Worm (Caenorhabditis elegans) whole organism, L1 larva: Measurements from ENCODE around the gene D1046.18.

Experiments used
- Y116A8C.19 ChIP-seq: sonication (generic microtip); optimal IDR thresholded peaks from 2 replicates; lab custom pipeline; 2016; ENCODE audit warnings: missing compliant biosample characterization, missing genetic modification characterization, borderline replicate concordance
- ceh-82 ChIP-seq, 3 experiments: fragments of 150-350 bp in 1 of 3; sonication (generic microtip) in 2 of 3; optimal IDR thresholded peaks; 2 replicates each; lab custom pipeline; 2014 to 2017; ENCODE audit warnings: missing biosample characterization in 3 of 3, missing genetic modification characterization in 3 of 3
- ces-1 ChIP-seq: fragments of 150-350 bp; optimal IDR thresholded peaks from 2 replicates; lab custom pipeline; 2014; ENCODE audit warnings: missing biosample characterization, missing genetic modification reagents, missing genetic modification characterization
- egl-13 ChIP-seq: sonication (generic microtip); optimal IDR thresholded peaks from 2 replicates; lab custom pipeline; 2016; ENCODE audit warnings: missing genotype, missing genetic modification reagents, missing genetic modification characterization, missing compliant biosample characterization
- elt-2 ChIP-seq: sonication (generic microtip); optimal IDR thresholded peaks from 2 replicates; lab custom pipeline; 2016; ENCODE audit warnings: missing genetic modification characterization, mild to moderate bottlenecking, inconsistent platforms, missing compliant biosample characterization, missing genetic modification reagents
- elt-3 ChIP-seq, 6 experiments: fragments of 150-350 bp in 1 of 6; sonication (generic microtip); optimal IDR thresholded peaks; 2 replicates each; lab custom pipeline; 2017 to 2018; ENCODE audit warnings: missing biosample characterization in 6 of 6, missing genetic modification characterization in 6 of 6, inconsistent platforms in 1 of 6
- jun-1 ChIP-seq: fragments of 150-350 bp; optimal IDR thresholded peaks from 2 replicates; lab custom pipeline; 2014; ENCODE audit warnings: missing biosample characterization, missing genetic modification reagents, missing genetic modification characterization
- nhr-12 ChIP-seq: sonication (generic microtip); optimal IDR thresholded peaks from 2 replicates; lab custom pipeline; 2017; ENCODE audit warnings: missing biosample characterization, missing genetic modification characterization
- nhr-237 ChIP-seq: fragments of 150-350 bp; optimal IDR thresholded peaks from 2 replicates; lab custom pipeline; 2014; ENCODE audit warnings: missing biosample characterization, missing genetic modification characterization
- nhr-76 ChIP-seq: sonication (generic microtip); optimal IDR thresholded peaks from 2 replicates; lab custom pipeline; 2017; ENCODE audit warnings: missing biosample characterization, missing genetic modification characterization
- nhr-77 ChIP-seq: fragments of 150-350 bp; optimal IDR thresholded peaks from 2 replicates; lab custom pipeline; 2014; ENCODE audit warnings: missing biosample characterization, missing genetic modification characterization
- pqm-1 ChIP-seq: sonication (generic microtip); optimal IDR thresholded peaks from 3 replicates; lab custom pipeline; 2017; ENCODE audit warnings: missing biosample characterization, missing genetic modification characterization
- tlp-1 ChIP-seq: fragments of 150-350 bp; optimal IDR thresholded peaks from 2 replicates; lab custom pipeline; 2014; ENCODE audit warnings: missing biosample characterization, missing genetic modification characterization

DNA sequence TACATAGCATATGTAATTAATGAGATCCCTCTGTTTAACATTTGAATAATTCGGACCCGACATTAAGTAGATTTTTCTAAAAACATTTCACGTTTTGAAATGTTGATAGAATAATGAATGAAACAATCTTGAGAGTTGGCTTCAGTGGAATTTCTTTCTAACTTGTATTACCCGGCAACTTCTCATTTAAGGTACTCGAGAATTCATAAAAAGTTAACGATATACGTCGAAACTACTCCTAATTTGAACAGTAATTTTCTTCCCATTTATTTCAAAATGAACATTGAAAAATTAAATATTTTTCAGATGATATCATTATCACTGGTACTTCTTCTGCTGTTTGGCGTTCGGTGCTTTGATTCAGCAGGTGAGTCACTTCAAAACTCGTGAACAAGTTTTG lies 23.3 kb upstream of the D1046.18 start, which contains the start of gene C27B7.7:
- no peak for TF ChIP-seq pqm-1 (tag; lab: Kevin White, UChicago)
- TF ChIP-seq jun-1 (tag; lab: Kevin White, UChicago), result no peak
- TF ChIP-seq elt-3 (tag; optimal IDR thresholded peaks at IDR 0.05; lab: Kevin White, UChicago), result no peak
- no peak for TF ChIP-seq Y116A8C.19 (tag; lab: Kevin White, UChicago)
- no peak for TF ChIP-seq nhr-76
- TF ChIP-seq elt-2, result no peak
- no peak for TF ChIP-seq tlp-1 (tag; lab: Kevin White, UChicago)
- no peak for TF ChIP-seq ces-1
- no peak for TF ChIP-seq ceh-82 (tag; optimal IDR thresholded peaks at IDR 0.05; lab: Kevin White, UChicago)
- TF ChIP-seq nhr-12, result no peak
- TF ChIP-seq nhr-237 (tag; lab: Kevin White, UChicago), result no peak
- no peak for TF ChIP-seq nhr-77 (tag; lab: Kevin White, UChicago)
- TF ChIP-seq egl-13 (tag; lab: Kevin White, UChicago), result no peak
